Fruit fly (Drosophila melanogaster) whole organism: Measurements from ENCODE around the gene CG34432.

Experiments used
- CG8478 ChIP-seq: fragments of >200 bp; optimal IDR thresholded peaks from 2 replicates; lab custom pipeline; 2018; ENCODE audit warnings: inconsistent platforms
- Dll ChIP-seq: fragments of >200 bp; optimal IDR thresholded peaks from 2 replicates; lab custom pipeline; 2017
- EcR ChIP-seq, 2 experiments: fragments of >200 bp; optimal IDR thresholded peaks; 2 replicates each; lab custom pipeline; 2017; ENCODE audit warnings: missing biosample characterization in 2 of 2, missing genetic modification characterization in 2 of 2, missing genetic modification reagents in 2 of 2
- pan ChIP-seq: fragments of >200 bp; optimal IDR thresholded peaks from 2 replicates; lab custom pipeline; 2017
- psq ChIP-seq: fragments of >200 bp; optimal IDR thresholded peaks from 2 replicates; lab custom pipeline; 2017
- usp ChIP-seq: fragments of >200 bp; optimal IDR thresholded peaks from 2 replicates; lab custom pipeline; 2017; ENCODE audit warnings: missing biosample characterization, missing genetic modification characterization, mixed read lengths

dm6 chr3R:30695398-30695797 is 46.4 kb downstream of the CG34432 start, which contains the start of gene CG12069:
- no peak for TF ChIP-seq usp (GFP tag; lab: Kevin White, UChicago)
- TF ChIP-seq EcR (GFP tag; optimal IDR thresholded peaks at IDR 0.05; lab: Kevin White, UChicago), result no peak
- TF ChIP-seq psq (lab: Kevin White, UChicago), result no peak
- TF ChIP-seq CG8478 (lab: Kevin White, UChicago), result no peak
- TF ChIP-seq Dll (lab: Kevin White, UChicago), result no peak
- no peak for TF ChIP-seq pan
